Worm (Caenorhabditis elegans): Measurements from ENCODE around the gene T24C4.3.

ce11 chrIII:916897-917296, 44.6 kb upstream of the T24C4.3 start, which contains the start of gene idpp-13:
- TF ChIP-seq dve-1 (tag; optimal IDR thresholded peaks at IDR 0.05; ENCODE audit: insufficient read depth) (no peak), sdz-12 (GFP tag; optimal IDR thresholded peaks at IDR 0.05) (no peak), nhr-6 (tag; optimal IDR thresholded peaks at IDR 0.05) (no peak), F37D6.2 (tag; optimal IDR thresholded peaks at IDR 0.05) (no peak), nhr-11 (tag; optimal IDR thresholded peaks at IDR 0.05) (no peak), Y75B8A.6 (GFP tag; IDR thresholded peaks at IDR 0.05) (no peak), spr-1 (tag; optimal IDR thresholded peaks at IDR 0.05) (no peak), ama-1 (optimal IDR thresholded peaks at IDR 0.05) (no peak), fos-1 (tag; optimal IDR thresholded peaks at IDR 0.05) (no peak), Y105C5A.15 (GFP tag; IDR thresholded peaks at IDR 0.05) (no peak)
